Fruit fly (Drosophila melanogaster) whole organism, prepupa: ENCODE measurements around the gene Nepl19.

Experiments used
- CG11294 ChIP-seq: fragments of 200-800 bp; sonication (Bioruptor generic); IDR thresholded peaks from 2 replicates; pipeline ENCODE4 v1.3.6; 2022; ENCODE audit warnings: missing biosample characterization, missing genetic modification characterization
- CG11762 ChIP-seq: fragments of 200-800 bp; sonication (Bioruptor generic); optimal IDR thresholded peaks from 3 replicates; lab custom pipeline; 2016; ENCODE audit warnings: missing biosample characterization, missing genetic modification characterization; ENCODE audit not compliant: insufficient read depth
- CG15336 ChIP-seq: fragments of 200-800 bp; sonication (Bioruptor generic); IDR thresholded peaks from 2 replicates; pipeline ENCODE4 v1.3.6; 2022; ENCODE audit warnings: missing biosample characterization, missing genetic modification characterization
- CG1621 ChIP-seq: fragments of 200-800 bp; sonication (Bioruptor generic); optimal IDR thresholded peaks from 3 replicates; lab custom pipeline; 2018; ENCODE audit warnings: missing biosample characterization, mild to moderate bottlenecking, missing genetic modification characterization
- CG16779 ChIP-seq: fragments of 200-800 bp; sonication (Bioruptor generic); optimal IDR thresholded peaks from 3 replicates; lab custom pipeline; 2017; ENCODE audit warnings: missing biosample characterization, mild to moderate bottlenecking, missing genetic modification characterization
- CG3032 ChIP-seq: fragments of 200-800 bp; optimal IDR thresholded peaks from 2 replicates; lab custom pipeline; 2019; ENCODE audit warnings: missing biosample characterization, mild to moderate bottlenecking, missing genetic modification characterization, moderate library complexity
- CG32006 ChIP-seq: fragments of 200-800 bp; sonication (Bioruptor generic); optimal IDR thresholded peaks from 3 replicates; lab custom pipeline; 2017; ENCODE audit warnings: missing biosample characterization, mild to moderate bottlenecking, missing genetic modification characterization
- CG34406 ChIP-seq: fragments of 200-800 bp; sonication (Bioruptor generic); optimal IDR thresholded peaks from 3 replicates; lab custom pipeline; 2016; ENCODE audit warnings: missing biosample characterization, missing genetic modification characterization
- CG3919 ChIP-seq: fragments of 200-800 bp; sonication (Bioruptor generic); optimal IDR thresholded peaks from 3 replicates; lab custom pipeline; 2016; ENCODE audit warnings: missing biosample characterization, missing genetic modification characterization
- CG6163 ChIP-seq: fragments of 200-800 bp; sonication (Bioruptor generic); IDR thresholded peaks from 3 replicates; pipeline ENCODE4 v1.3.6; 2022; ENCODE audit warnings: missing biosample characterization, missing genetic modification characterization
- CG6276 ChIP-seq: fragments of 200-800 bp; sonication (Bioruptor generic); optimal IDR thresholded peaks from 2 replicates; lab custom pipeline; 2017; ENCODE audit warnings: missing biosample characterization, mild to moderate bottlenecking, missing genetic modification characterization
- CG6792 ChIP-seq: fragments of 200-800 bp; sonication (Bioruptor generic); optimal IDR thresholded peaks from 3 replicates; lab custom pipeline; 2016; ENCODE audit warnings: missing biosample characterization, missing genetic modification characterization
- CG7368 ChIP-seq: fragments of 200-800 bp; sonication (Bioruptor generic); optimal IDR thresholded peaks from 3 replicates; lab custom pipeline; 2016; ENCODE audit warnings: missing biosample characterization, missing genetic modification characterization
- CG8319 ChIP-seq: fragments of 200-800 bp; sonication (Bioruptor generic); optimal IDR thresholded peaks from 3 replicates; lab custom pipeline; 2016; ENCODE audit warnings: missing biosample characterization, missing genetic modification characterization
- CG8632 ChIP-seq: fragments of 200-800 bp; sonication (Bioruptor generic); optimal IDR thresholded peaks from 3 replicates; lab custom pipeline; 2016; ENCODE audit warnings: missing biosample characterization, missing genetic modification characterization
- CG9139 ChIP-seq: fragments of 200-800 bp; sonication (Bioruptor generic); optimal IDR thresholded peaks from 3 replicates; lab custom pipeline; 2017; ENCODE audit warnings: missing biosample characterization, mild to moderate bottlenecking, missing genetic modification characterization
- Eip75B ChIP-seq: fragments of 200-800 bp; sonication (Bioruptor generic); optimal IDR thresholded peaks from 3 replicates; lab custom pipeline; 2016; ENCODE audit warnings: missing biosample characterization, missing genetic modification characterization
- Eip78C ChIP-seq: fragments of 200-800 bp; sonication (Bioruptor generic); peaks from one replicate; lab custom pipeline; 2016; ENCODE audit warnings: missing biosample characterization, missing genetic modification characterization
- Eip93F ChIP-seq: fragments of 200-800 bp; sonication (Bioruptor generic); optimal IDR thresholded peaks from 2 replicates; lab custom pipeline; 2016; ENCODE audit warnings: missing biosample characterization, mild to moderate bottlenecking, missing genetic modification characterization
- Ets96B ChIP-seq: fragments of 200-800 bp; optimal IDR thresholded peaks from 2 replicates; lab custom pipeline; 2019; ENCODE audit warnings: missing biosample characterization, mild to moderate bottlenecking, missing genetic modification characterization, moderate library complexity
- Hr38 ChIP-seq: sonication (Bioruptor generic); optimal IDR thresholded peaks from 2 replicates; lab custom pipeline; 2016; ENCODE audit warnings: missing biosample characterization, missing genetic modification characterization
- Lpt ChIP-seq: fragments of 200-800 bp; sonication (Bioruptor generic); optimal IDR thresholded peaks from 3 replicates; lab custom pipeline; 2016; ENCODE audit warnings: missing biosample characterization, missing genetic modification characterization
- Met ChIP-seq: fragments of 200-800 bp; sonication (Bioruptor generic); optimal IDR thresholded peaks from 3 replicates; lab custom pipeline; 2016; ENCODE audit warnings: missing biosample characterization, missing genetic modification characterization
- OdsH ChIP-seq: fragments of 200-800 bp; sonication (Bioruptor generic); optimal IDR thresholded peaks from 3 replicates; lab custom pipeline; 2016; ENCODE audit warnings: missing biosample characterization, missing genetic modification characterization
- Smox ChIP-seq: fragments of 200-800 bp; sonication (Bioruptor generic); optimal IDR thresholded peaks from 3 replicates; lab custom pipeline; 2016; ENCODE audit warnings: missing biosample characterization, missing genetic modification characterization
- Sox102F ChIP-seq: fragments of 200-800 bp; sonication (Bioruptor generic); optimal IDR thresholded peaks from 2 replicates; lab custom pipeline; 2016; ENCODE audit warnings: missing biosample characterization, mild to moderate bottlenecking, missing genetic modification characterization
- Sox14 ChIP-seq: fragments of 200-800 bp; sonication (Bioruptor generic); optimal IDR thresholded peaks from 3 replicates; lab custom pipeline; 2016; ENCODE audit warnings: missing biosample characterization, missing genetic modification characterization
- achi ChIP-seq: fragments of 200-800 bp; sonication (Bioruptor generic); optimal IDR thresholded peaks from 3 replicates; lab custom pipeline; 2016; ENCODE audit warnings: missing biosample characterization, missing genetic modification characterization
- cyc ChIP-seq: fragments of 200-800 bp; sonication (Bioruptor generic); optimal IDR thresholded peaks from 3 replicates; lab custom pipeline; 2016; ENCODE audit warnings: missing biosample characterization, missing genetic modification characterization
- dac ChIP-seq: fragments of 200-800 bp; sonication (Bioruptor generic); optimal IDR thresholded peaks from 2 replicates; lab custom pipeline; 2017; ENCODE audit warnings: missing biosample characterization, mild to moderate bottlenecking, missing genetic modification characterization
- dsx ChIP-seq: fragments of 200-800 bp; optimal IDR thresholded peaks from 3 replicates; lab custom pipeline; 2019; ENCODE audit warnings: missing biosample characterization, mild to moderate bottlenecking, missing genetic modification characterization, moderate library complexity; ENCODE audit not compliant: poor library complexity, severe bottlenecking
- eg ChIP-seq: fragments of 200-800 bp; sonication (Bioruptor generic); IDR thresholded peaks from 3 replicates; pipeline ENCODE4 v1.3.6; 2022; ENCODE audit warnings: missing biosample characterization, missing genetic modification characterization
- esn ChIP-seq: fragments of 200-800 bp; sonication (Bioruptor generic); optimal IDR thresholded peaks from 2 replicates; lab custom pipeline; 2016; ENCODE audit warnings: missing biosample characterization, mild to moderate bottlenecking, missing genetic modification characterization, moderate library complexity
- fd85E ChIP-seq: fragments of 200-800 bp; sonication (Bioruptor generic); optimal IDR thresholded peaks from 3 replicates; lab custom pipeline; 2016; ENCODE audit warnings: missing biosample characterization, missing genetic modification characterization
- fkh ChIP-seq: fragments of 200-800 bp; sonication (Bioruptor generic); optimal IDR thresholded peaks from 3 replicates; lab custom pipeline; 2017; ENCODE audit warnings: missing biosample characterization, mild to moderate bottlenecking, missing genetic modification characterization, moderate library complexity
- lz ChIP-seq: fragments of 200-800 bp; sonication (Bioruptor generic); optimal IDR thresholded peaks from 3 replicates; lab custom pipeline; 2016; ENCODE audit warnings: missing biosample characterization, missing genetic modification characterization
- net ChIP-seq: fragments of 200-800 bp; sonication (Bioruptor generic); optimal IDR thresholded peaks from 3 replicates; lab custom pipeline; 2016; ENCODE audit warnings: missing biosample characterization, missing genetic modification characterization
- pdm3 ChIP-seq: fragments of 200-800 bp; sonication (Bioruptor generic); optimal IDR thresholded peaks from 3 replicates; lab custom pipeline; 2016; ENCODE audit warnings: missing biosample characterization, missing genetic modification characterization
- spab ChIP-seq: fragments of 200-800 bp; sonication (Bioruptor generic); optimal IDR thresholded peaks from 2 replicates; lab custom pipeline; 2017; ENCODE audit warnings: missing biosample characterization, mild to moderate bottlenecking, missing genetic modification characterization, missing genetic modification reagents
- ss ChIP-seq, 2 experiments: fragments of 200-800 bp; sonication (Bioruptor generic); optimal IDR thresholded peaks; 2 replicates in 1 of 2; 3 replicates in 1 of 2; lab custom pipeline; 2017 to 2018; ENCODE audit warnings: mild to moderate bottlenecking in 2 of 2, missing biosample characterization in 2 of 2, missing genetic modification characterization in 2 of 2, moderate library complexity in 1 of 2
- svp ChIP-seq: fragments of 200-800 bp; sonication (Bioruptor generic); peaks from one replicate; lab custom pipeline; 2016; ENCODE audit warnings: missing biosample characterization, missing genetic modification characterization
- topi ChIP-seq: fragments of 200-800 bp; sonication (Bioruptor generic); optimal IDR thresholded peaks from 3 replicates; lab custom pipeline; 2016; ENCODE audit warnings: missing biosample characterization, missing genetic modification characterization
- vri ChIP-seq: fragments of 200-800 bp; sonication (Bioruptor generic); optimal IDR thresholded peaks from 3 replicates; lab custom pipeline; 2016; ENCODE audit warnings: missing biosample characterization, mild to moderate bottlenecking, missing genetic modification characterization

Gene Nepl19

dm6 chr3R:28870364-28870763 is 9.6 kb downstream of the Nepl19 start:
- no peak for TF ChIP-seq Sox102F
- TF ChIP-seq topi (GFP tag; lab: Kevin White, UChicago), result no peak
- TF ChIP-seq Eip75B (GFP tag; lab: Kevin White, UChicago), result no peak
- no peak for TF ChIP-seq cyc
- TF ChIP-seq Sox14 (GFP tag; lab: Kevin White, UChicago), result no peak
- no peak for TF ChIP-seq OdsH
- no peak for TF ChIP-seq esn (GFP tag; lab: Kevin White, UChicago)
- no peak for TF ChIP-seq dsx (GFP tag; lab: Kevin White, UChicago)
- no peak for TF ChIP-seq lz
- no peak for TF ChIP-seq Hr38 (GFP tag; lab: Kevin White, UChicago)
- no peak for TF ChIP-seq achi
- TF ChIP-seq CG6792 (GFP tag; lab: Kevin White, UChicago), result no peak
- no peak for TF ChIP-seq Eip78C (GFP tag; lab: Kevin White, UChicago)
- no peak for TF ChIP-seq Smox (GFP tag; lab: Kevin White, UChicago)
- TF ChIP-seq CG7368 (GFP tag; lab: Kevin White, UChicago), result no peak
- no peak for TF ChIP-seq fkh (GFP tag; lab: Kevin White, UChicago)
- no peak for TF ChIP-seq CG6276 (GFP tag; lab: Kevin White, UChicago)
- no peak for TF ChIP-seq Lpt (GFP tag; lab: Kevin White, UChicago)
- no peak for TF ChIP-seq pdm3 (GFP tag; lab: Kevin White, UChicago)
- TF ChIP-seq net (GFP tag; lab: Kevin White, UChicago), result no peak

- TF ChIP-seq vri (GFP tag; lab: Kevin White, UChicago), result no peak
- peak; percentile 26 for TF ChIP-seq dsx (GFP tag; lab: Kevin White, UChicago)
- TF ChIP-seq CG1621 (tag; lab: Kevin White, UChicago), result peak; percentile 82
- TF ChIP-seq Lpt (GFP tag; lab: Kevin White, UChicago), result peak; percentile 30
- peak; percentile 41 for TF ChIP-seq CG9139
- TF ChIP-seq CG3919 (GFP tag; lab: Kevin White, UChicago), result peak; percentile 14
- TF ChIP-seq Sox102F, result peak; percentile 2
- TF ChIP-seq ss (GFP tag; optimal IDR thresholded peaks at IDR 0.05; lab: Kevin White, UChicago), result peak in 1 of 2 experiments; percentile 16
- no peak for TF ChIP-seq esn (GFP tag; lab: Kevin White, UChicago)
- TF ChIP-seq CG32006, result no peak
- no peak for TF ChIP-seq achi
- no peak for TF ChIP-seq Eip75B (GFP tag; lab: Kevin White, UChicago)
- no peak for TF ChIP-seq CG34406
- TF ChIP-seq CG3032 (tag; lab: Kevin White, UChicago), result no peak
- TF ChIP-seq fd85E, result peak; percentile 51
- peak; percentile 38 for TF ChIP-seq CG16779 (tag; lab: Kevin White, UChicago)
- TF ChIP-seq CG8319 (GFP tag; lab: Kevin White, UChicago), result no peak
- peak; percentile 44; the same call in 1 of the 2 replicates for TF ChIP-seq CG15336 (GFP tag; lab: Robert Waterston, UW)
- TF ChIP-seq CG6276 (GFP tag; lab: Kevin White, UChicago), result no peak
- peak; percentile 59 for TF ChIP-seq Eip78C (GFP tag; lab: Kevin White, UChicago)
- TF ChIP-seq OdsH, result no peak
- TF ChIP-seq svp (GFP tag; lab: Kevin White, UChicago), result peak; percentile 20
- TF ChIP-seq pdm3 (GFP tag; lab: Kevin White, UChicago), result no peak
- 0 out of 3 replicates have a peak, but pooled peaks have one; percentile 14 for TF ChIP-seq CG6163 (GFP tag; lab: Robert Waterston, UW)
- no peak for TF ChIP-seq Met (GFP tag; lab: Kevin White, UChicago)
- no peak for TF ChIP-seq CG11294
- no peak for TF ChIP-seq dac (GFP tag; lab: Kevin White, UChicago)
These were observed 18.4 kb downstream of the Nepl19 start for dm6 chr3R:28861309-28862157.

- TF ChIP-seq achi (no peak), Ets96B (no peak), CG8632 (no peak), dsx (GFP tag; lab: Kevin White, UChicago) (peak; percentile 12), Eip93F (no peak), CG34406 (no peak), fkh (GFP tag; lab: Kevin White, UChicago) (peak; percentile 46), CG11762 (GFP tag; lab: Kevin White, UChicago) (no peak), eg (GFP tag; lab: Robert Waterston, UW) (no peak), spab (GFP tag; lab: Kevin White, UChicago) (no peak), CG6276 (GFP tag; lab: Kevin White, UChicago) (no peak)
These were observed 19.3 kb downstream of the Nepl19 start for dm6 chr3R:28860582-28860981.
